Worm (Caenorhabditis elegans) whole organism, late embryonic: Measurements from ENCODE around the gene F31F7.2.
A peak's percentile ranks its signal among the peaks of the same experiment; 100 is the strongest.

Experiments used
- C08G9.2 ChIP-seq: sonication (generic microtip); optimal IDR thresholded peaks from 2 replicates; lab custom pipeline; 2016; ENCODE audit warnings: mild to moderate bottlenecking, missing genetic modification characterization, moderate library complexity, missing compliant biosample characterization
- C38D4.7 ChIP-seq: fragments of 200-800 bp; sonication (Bioruptor generic); optimal IDR thresholded peaks from 2 replicates; lab custom pipeline; 2018; ENCODE audit warnings: mild to moderate bottlenecking, missing genetic modification characterization, moderate library complexity, missing compliant biosample characterization
- F13H6.1 ChIP-seq: sonication (generic microtip); optimal IDR thresholded peaks from 2 replicates; lab custom pipeline; 2016; ENCODE audit warnings: missing genetic modification characterization, missing compliant biosample characterization
- T23F11.4 ChIP-seq: fragments of 200-800 bp; sonication (Bioruptor generic); optimal IDR thresholded peaks from 2 replicates; lab custom pipeline; 2018; ENCODE audit warnings: mild to moderate bottlenecking, missing genetic modification characterization, missing compliant biosample characterization
- Y22D7AL.16 ChIP-seq: sonication (generic microtip); optimal IDR thresholded peaks from 2 replicates; lab custom pipeline; 2016; ENCODE audit warnings: missing genetic modification characterization, missing compliant biosample characterization
- ceh-19 ChIP-seq: fragments of 200-800 bp; sonication (Bioruptor generic); optimal IDR thresholded peaks from 2 replicates; lab custom pipeline; 2018; ENCODE audit warnings: mild to moderate bottlenecking, missing genetic modification characterization, missing compliant biosample characterization
- ceh-24 ChIP-seq: sonication (generic microtip); optimal IDR thresholded peaks from 2 replicates; lab custom pipeline; 2016; ENCODE audit warnings: mild to moderate bottlenecking, missing genetic modification characterization, missing compliant biosample characterization
- ceh-30 ChIP-seq: fragments of 150-350 bp; optimal IDR thresholded peaks from 2 replicates; lab custom pipeline; 2014; ENCODE audit warnings: missing biosample characterization, missing genetic modification characterization
- ceh-31 ChIP-seq: sonication (generic microtip); optimal IDR thresholded peaks from 2 replicates; lab custom pipeline; 2016; ENCODE audit warnings: missing genetic modification characterization, missing compliant biosample characterization
- ceh-45 ChIP-seq: fragments of 200-800 bp; sonication (Bioruptor generic); IDR thresholded peaks from 2 replicates; pipeline ENCODE4 v1.3.6; 2022; ENCODE audit warnings: missing genetic modification reagents, missing genetic modification characterization, missing compliant biosample characterization
- ceh-48 ChIP-seq: sonication (generic microtip); optimal IDR thresholded peaks from 2 replicates; lab custom pipeline; 2016; ENCODE audit warnings: missing genetic modification characterization, inconsistent platforms, missing compliant biosample characterization
- ceh-6 ChIP-seq: fragments of 200-800 bp; sonication (Bioruptor generic); optimal IDR thresholded peaks from 2 replicates; lab custom pipeline; 2018; ENCODE audit warnings: mild to moderate bottlenecking, missing genetic modification characterization, missing compliant biosample characterization
- dve-1 ChIP-seq: sonication (generic microtip); optimal IDR thresholded peaks from 2 replicates; lab custom pipeline; 2017; ENCODE audit warnings: antibody characterized with exemption, mild to moderate bottlenecking, missing genetic modification characterization, missing compliant biosample characterization
- elt-4 ChIP-seq: sonication (generic microtip); optimal IDR thresholded peaks from 2 replicates; lab custom pipeline; 2016; ENCODE audit warnings: missing genetic modification characterization, missing compliant biosample characterization
- eyg-1 ChIP-seq: sonication (generic microtip); optimal IDR thresholded peaks from 2 replicates; lab custom pipeline; 2016; ENCODE audit warnings: missing genotype, missing genetic modification characterization, missing compliant biosample characterization
- fax-1 ChIP-seq: sonication (generic microtip); optimal IDR thresholded peaks from 2 replicates; lab custom pipeline; 2016; ENCODE audit warnings: missing genotype, missing genetic modification characterization, missing compliant biosample characterization
- fkh-10 ChIP-seq: fragments of 150-350 bp; optimal IDR thresholded peaks from 2 replicates; lab custom pipeline; 2014; ENCODE audit warnings: missing biosample characterization, missing genetic modification reagents, missing genetic modification characterization
- fkh-6 ChIP-seq: sonication (generic microtip); optimal IDR thresholded peaks from 2 replicates; lab custom pipeline; 2016; ENCODE audit warnings: missing genetic modification characterization, missing compliant biosample characterization
- gmeb-2 ChIP-seq: sonication (generic microtip); optimal IDR thresholded peaks from 2 replicates; lab custom pipeline; 2016; ENCODE audit warnings: missing genetic modification characterization, inconsistent platforms, missing compliant biosample characterization
- hlh-13 ChIP-seq: fragments of 200-800 bp; sonication (Bioruptor generic); optimal IDR thresholded peaks from 2 replicates; lab custom pipeline; 2018; ENCODE audit warnings: mild to moderate bottlenecking, missing genetic modification characterization, missing compliant biosample characterization
- hlh-15 ChIP-seq: sonication (generic microtip); optimal IDR thresholded peaks from 2 replicates; lab custom pipeline; 2016; ENCODE audit warnings: missing genetic modification characterization, missing compliant biosample characterization
- hlh-30 ChIP-seq: sonication (generic microtip); optimal IDR thresholded peaks from 2 replicates; lab custom pipeline; 2017; ENCODE audit warnings: antibody characterized with exemption, missing genetic modification characterization, missing compliant biosample characterization; ENCODE audit not compliant: insufficient read depth
- hlh-8 ChIP-seq: sonication (generic microtip); optimal IDR thresholded peaks from 2 replicates; lab custom pipeline; 2016; ENCODE audit warnings: missing genotype, missing genetic modification characterization, missing compliant biosample characterization
- lim-6 ChIP-seq: sonication (generic microtip); optimal IDR thresholded peaks from 2 replicates; lab custom pipeline; 2016; ENCODE audit warnings: missing genetic modification characterization, missing compliant biosample characterization
- lin-11 ChIP-seq: fragments of 200-800 bp; sonication (Bioruptor generic); optimal IDR thresholded peaks from 2 replicates; lab custom pipeline; 2018; ENCODE audit warnings: mild to moderate bottlenecking, missing genetic modification characterization, missing compliant biosample characterization
- madf-2 ChIP-seq: sonication (generic microtip); optimal IDR thresholded peaks from 2 replicates; lab custom pipeline; 2017; ENCODE audit warnings: missing genetic modification characterization, missing compliant biosample characterization
- mec-3 ChIP-seq: sonication (generic microtip); optimal IDR thresholded peaks from 2 replicates; lab custom pipeline; 2016; ENCODE audit warnings: borderline replicate concordance, missing genetic modification characterization, missing compliant biosample characterization
- nhr-11 ChIP-seq: fragments of 150-350 bp; optimal IDR thresholded peaks from 2 replicates; lab custom pipeline; 2014; ENCODE audit warnings: missing biosample characterization, missing genetic modification characterization
- nhr-232 ChIP-seq: sonication (generic microtip); optimal IDR thresholded peaks from 2 replicates; lab custom pipeline; 2016; ENCODE audit warnings: missing genetic modification characterization, missing compliant biosample characterization
- odd-2 ChIP-seq: sonication (generic microtip); optimal IDR thresholded peaks from 2 replicates; lab custom pipeline; 2017; ENCODE audit warnings: antibody characterized with exemption, mild to moderate bottlenecking, missing genetic modification characterization, missing compliant biosample characterization
- pag-3 ChIP-seq: sonication (generic microtip); optimal IDR thresholded peaks from 2 replicates; lab custom pipeline; 2016; ENCODE audit warnings: missing compliant biosample characterization, missing genetic modification characterization, borderline replicate concordance
- pat-9 ChIP-seq: fragments of 200-800 bp; sonication (Bioruptor generic); optimal IDR thresholded peaks from 2 replicates; lab custom pipeline; 2018; ENCODE audit warnings: mild to moderate bottlenecking, missing genetic modification characterization, moderate library complexity, missing compliant biosample characterization
- pax-1 ChIP-seq: fragments of 150-350 bp; optimal IDR thresholded peaks from 2 replicates; lab custom pipeline; 2014; ENCODE audit warnings: missing biosample characterization, missing genetic modification characterization
- pha-4 ChIP-seq: fragments of 150-350 bp; optimal IDR thresholded peaks from 2 replicates; lab custom pipeline; 2018; ENCODE audit warnings: missing biosample characterization, missing genetic modification reagents, missing genetic modification characterization
- pros-1 ChIP-seq: fragments of 150-350 bp; optimal IDR thresholded peaks from 2 replicates; lab custom pipeline; 2014; ENCODE audit warnings: missing biosample characterization, missing genetic modification reagents, missing genetic modification characterization
- sox-4 ChIP-seq: sonication (generic microtip); optimal IDR thresholded peaks from 2 replicates; lab custom pipeline; 2017; ENCODE audit warnings: mild to moderate bottlenecking, missing genetic modification characterization, inconsistent platforms, missing compliant biosample characterization
- syd-9 ChIP-seq: sonication (generic microtip); optimal IDR thresholded peaks from 2 replicates; lab custom pipeline; 2016; ENCODE audit warnings: mild to moderate bottlenecking, missing genetic modification characterization, moderate library complexity, missing compliant biosample characterization
- tbx-2 ChIP-seq: sonication (generic microtip); optimal IDR thresholded peaks from 2 replicates; lab custom pipeline; 2016; ENCODE audit warnings: missing genetic modification characterization, missing compliant biosample characterization
- tbx-7 ChIP-seq: sonication (generic microtip); optimal IDR thresholded peaks from 2 replicates; lab custom pipeline; 2016; ENCODE audit warnings: missing genotype, missing genetic modification characterization, missing compliant biosample characterization
- ttx-3 ChIP-seq: sonication (generic microtip); optimal IDR thresholded peaks from 2 replicates; lab custom pipeline; 2016; ENCODE audit warnings: missing genetic modification reagents, missing genetic modification characterization, missing compliant biosample characterization
- unc-55 ChIP-seq: sonication (generic microtip); optimal IDR thresholded peaks from 2 replicates; lab custom pipeline; 2017; ENCODE audit warnings: missing biosample characterization, missing genetic modification reagents, missing genetic modification characterization
- unc-86 ChIP-seq: sonication (generic microtip); optimal IDR thresholded peaks from 2 replicates; lab custom pipeline; 2016; ENCODE audit warnings: missing genetic modification characterization, missing compliant biosample characterization
- zip-5 ChIP-seq: sonication (generic microtip); optimal IDR thresholded peaks from 2 replicates; lab custom pipeline; 2016; ENCODE audit warnings: missing genetic modification characterization, missing compliant biosample characterization

F31F7.2 gene

DNA sequence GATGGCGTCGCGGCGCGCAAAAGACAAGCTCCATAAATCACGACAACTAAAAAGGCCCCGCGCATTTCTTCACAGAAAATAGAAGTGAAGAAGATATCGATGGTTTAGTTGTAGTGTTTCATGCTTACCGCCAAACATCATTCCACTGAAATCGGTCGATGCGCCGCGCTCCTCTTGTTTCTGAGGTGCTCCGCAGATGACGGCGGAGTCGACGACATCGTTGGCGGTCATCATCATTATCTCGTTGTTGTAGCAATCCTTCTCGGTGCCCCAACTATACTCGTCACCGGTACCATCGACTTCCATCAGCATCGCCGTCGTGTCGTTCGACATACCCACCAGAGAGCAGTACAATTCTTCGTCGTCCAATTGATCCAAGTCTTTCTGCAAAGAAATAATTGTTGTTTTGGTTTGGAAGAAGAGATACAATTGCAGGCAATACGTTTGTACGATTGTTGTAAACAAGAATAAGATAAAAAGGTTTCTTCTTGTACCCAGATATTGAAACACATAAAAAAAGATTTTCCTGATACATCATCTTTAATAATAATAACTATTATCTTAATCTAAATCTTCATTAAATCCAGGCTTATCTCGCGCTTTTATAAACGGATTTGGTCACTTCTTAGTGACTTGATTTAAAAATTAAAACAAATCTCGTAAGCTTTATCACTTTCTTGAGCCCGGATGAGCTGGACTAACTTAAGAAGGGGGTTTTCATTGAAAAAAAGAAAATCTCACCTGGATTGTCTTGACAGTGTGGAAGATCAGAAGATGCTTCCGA, 44.7 kb upstream of the F31F7.2 start:
- no peak for TF ChIP-seq tbx-2 (tag; lab: Kevin White, UChicago)
- TF ChIP-seq hlh-15 (tag; lab: Kevin White, UChicago): no peak
- no peak for TF ChIP-seq nhr-11
- TF ChIP-seq Y22D7AL.16: no peak
- no peak for TF ChIP-seq zip-5 (tag; lab: Kevin White, UChicago)
- no peak for TF ChIP-seq hlh-30 (tag; lab: Kevin White, UChicago)
- TF ChIP-seq T23F11.4 (GFP tag; lab: Kevin White, UChicago): no peak
- no peak for TF ChIP-seq C38D4.7 (GFP tag; lab: Kevin White, UChicago)
- TF ChIP-seq fax-1 (tag; lab: Kevin White, UChicago): no peak
- no peak for TF ChIP-seq C08G9.2 (tag; lab: Kevin White, UChicago)
- TF ChIP-seq fkh-10: no peak
- no peak for TF ChIP-seq pag-3 (tag; lab: Kevin White, UChicago)
- no peak for TF ChIP-seq gmeb-2 (tag; lab: Kevin White, UChicago)
- TF ChIP-seq ceh-19 (GFP tag; lab: Kevin White, UChicago): no peak
- TF ChIP-seq ceh-30 (tag; lab: Kevin White, UChicago): no peak

DNA sequence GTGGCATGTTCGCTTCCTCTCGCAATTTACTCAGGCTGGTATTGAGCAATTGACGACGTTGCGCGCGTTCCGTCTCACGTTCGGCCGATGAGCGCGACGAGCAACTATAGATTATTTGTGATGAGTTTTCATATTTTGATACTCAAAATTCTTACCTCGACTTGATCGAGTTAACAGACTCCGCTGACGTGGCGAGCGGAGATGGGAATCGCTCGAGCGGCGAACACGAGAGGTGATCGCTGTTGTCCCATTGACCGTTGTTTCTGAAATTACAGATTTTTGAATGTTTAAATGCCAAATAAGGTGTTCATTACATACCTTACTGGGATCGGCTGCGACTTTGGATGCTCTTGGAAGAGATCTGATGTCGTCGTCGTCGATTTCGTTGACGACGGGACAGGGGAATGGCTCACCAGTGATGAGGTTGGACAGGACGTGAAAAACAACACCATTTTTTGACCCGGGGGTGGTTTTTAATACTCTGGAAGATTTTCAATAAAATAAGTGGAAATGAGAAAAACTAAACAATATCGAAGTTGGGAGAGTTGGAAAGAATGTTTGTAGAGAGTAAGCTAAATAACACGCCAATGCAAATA, 44.0 kb upstream of the F31F7.2 start, which contains the start of gene W06H8.6:
Gene W06H8.6, minus strand, starts transcription at position 481 of the 596 bp plus-strand sequence.
- TF ChIP-seq fkh-10: no peak
- TF ChIP-seq gmeb-2 (tag; lab: Kevin White, UChicago): no peak
- no peak for TF ChIP-seq tbx-7 (tag; lab: Kevin White, UChicago)
- TF ChIP-seq mec-3 (tag; lab: Kevin White, UChicago): no peak
- no peak for TF ChIP-seq ceh-24 (tag; lab: Kevin White, UChicago)
- no peak for TF ChIP-seq pat-9 (tag; lab: Kevin White, UChicago)
- TF ChIP-seq pros-1 (tag; lab: Kevin White, UChicago): no peak
- no peak for TF ChIP-seq unc-86 (tag; lab: Kevin White, UChicago)
- no peak for TF ChIP-seq madf-2 (tag; lab: Kevin White, UChicago)
- TF ChIP-seq eyg-1 (tag; lab: Kevin White, UChicago): no peak
- no peak for TF ChIP-seq Y22D7AL.16

DNA sequence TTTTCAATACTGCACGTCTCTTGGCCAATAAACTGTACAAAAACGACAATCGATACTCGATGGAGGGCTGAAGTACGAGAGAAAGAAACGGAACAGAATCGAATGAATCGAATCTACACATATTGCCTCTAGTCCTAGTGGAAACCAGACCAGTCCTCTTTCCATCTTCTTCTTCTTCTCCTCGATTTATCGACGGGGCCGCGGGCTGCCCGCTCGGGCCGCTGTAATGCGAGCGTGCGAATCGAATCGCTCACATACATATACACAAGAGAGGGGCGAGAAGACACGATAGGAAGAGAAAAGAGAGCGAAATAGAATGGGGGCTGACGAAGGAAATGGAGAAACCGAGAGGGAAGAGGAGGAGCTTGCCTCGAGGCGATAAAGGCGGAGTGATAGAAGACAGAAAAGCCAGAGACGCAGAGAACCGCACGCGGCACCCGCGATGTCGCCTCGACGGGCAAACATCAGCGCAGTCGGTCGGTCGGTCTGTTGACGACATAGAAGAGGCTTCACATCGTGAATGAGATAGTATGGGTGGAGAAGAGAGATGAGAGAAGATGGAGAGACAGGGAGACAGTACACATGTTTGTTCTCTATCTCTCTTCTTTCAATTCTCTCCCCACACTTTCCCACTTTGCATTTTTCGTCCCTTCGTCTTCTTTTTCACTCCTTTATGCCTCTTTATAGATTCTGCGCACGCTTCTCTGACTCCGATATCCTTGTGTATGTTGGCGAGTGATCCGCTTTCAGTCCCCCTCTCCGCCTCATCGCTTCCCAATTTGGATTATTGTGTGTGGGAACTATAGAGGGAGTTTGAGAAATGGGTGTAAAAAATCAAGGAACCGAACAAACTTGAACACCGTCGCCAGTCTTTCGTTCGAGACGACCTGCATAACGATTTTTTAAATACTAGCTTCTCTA, 43.1 kb upstream of the F31F7.2 start:
- TF ChIP-seq madf-2 (tag; lab: Kevin White, UChicago) (peak; percentile 50), pha-4 (tag; lab: Kevin White, UChicago) (no peak), pag-3 (tag; lab: Kevin White, UChicago) (no peak), sox-4 (tag; lab: Kevin White, UChicago) (peak; percentile 41), ttx-3 (tag; lab: Kevin White, UChicago) (no peak), zip-5 (tag; lab: Kevin White, UChicago) (peak; percentile 8), unc-55 (GFP tag; lab: Kevin White, UChicago) (peak; percentile 83), hlh-13 (GFP tag; lab: Kevin White, UChicago) (no peak), hlh-8 (peak; percentile 88), pax-1 (tag; lab: Kevin White, UChicago) (peak; percentile 47), nhr-232 (tag; lab: Kevin White, UChicago) (no peak), hlh-30 (tag; lab: Kevin White, UChicago) (peak; percentile 91), dve-1 (tag; lab: Kevin White, UChicago) (peak; percentile 71), nhr-11 (no peak), ceh-6 (no peak), ceh-48 (tag; lab: Kevin White, UChicago) (peak; percentile 72), lim-6 (tag; lab: Kevin White, UChicago) (no peak), lin-11 (tag; lab: Kevin White, UChicago) (no peak), syd-9 (peak; percentile 74), ceh-31 (tag; lab: Kevin White, UChicago) (peak; percentile 96), odd-2 (tag; lab: Kevin White, UChicago) (peak; percentile 10), elt-4 (tag; lab: Kevin White, UChicago) (no peak), fkh-6 (tag; lab: Kevin White, UChicago) (no peak), gmeb-2 (tag; lab: Kevin White, UChicago) (no peak), F13H6.1 (tag; lab: Kevin White, UChicago) (peak; percentile 84), tbx-7 (tag; lab: Kevin White, UChicago) (peak; percentile 7), ceh-45 (no peak), fax-1 (tag; lab: Kevin White, UChicago) (peak; percentile 39)
